Worm (Caenorhabditis elegans) whole organism, L3 larva: ENCODE results near the gene E04D5.5.

Experiments used
- aly-2 ChIP-seq: fragments of 150-350 bp; optimal IDR thresholded peaks from 2 replicates; lab custom pipeline; 2014; ENCODE audit warnings: missing biosample characterization, missing genetic modification characterization
- ama-1 ChIP-seq: fragments of 150-350 bp; optimal IDR thresholded peaks from 2 replicates; lab custom pipeline; 2018
- ceh-28 ChIP-seq: fragments of 150-350 bp; optimal IDR thresholded peaks from 2 replicates; lab custom pipeline; 2014; ENCODE audit warnings: missing biosample characterization, missing genetic modification reagents, missing genetic modification characterization
- egl-27 ChIP-seq: sonication (generic microtip); optimal IDR thresholded peaks from 4 replicates; lab custom pipeline; 2017; ENCODE audit warnings: missing biosample characterization, missing genetic modification reagents, missing genetic modification characterization
- elt-2 ChIP-seq: sonication (generic microtip); optimal IDR thresholded peaks from 2 replicates; lab custom pipeline; 2016; ENCODE audit warnings: missing genetic modification reagents, mild to moderate bottlenecking, missing genetic modification characterization, missing compliant biosample characterization
- lsy-12 ChIP-seq: sonication (generic microtip); optimal IDR thresholded peaks from 2 replicates; lab custom pipeline; 2016; ENCODE audit warnings: mild to moderate bottlenecking, missing genetic modification characterization, missing compliant biosample characterization
- nfya-1 ChIP-seq: sonication (generic microtip); optimal IDR thresholded peaks from 2 replicates; lab custom pipeline; 2017; ENCODE audit warnings: missing genetic modification characterization, mild to moderate bottlenecking, missing compliant biosample characterization, antibody characterized with exemption, moderate library complexity; ENCODE audit not compliant: insufficient read depth
- nhr-237 ChIP-seq: fragments of 150-350 bp; optimal IDR thresholded peaks from 2 replicates; lab custom pipeline; 2014; ENCODE audit warnings: missing biosample characterization, missing genetic modification characterization
- nhr-76 ChIP-seq: fragments of 150-350 bp; sonication (generic microtip); optimal IDR thresholded peaks from 5 replicates; lab custom pipeline; 2014; ENCODE audit warnings: missing biosample characterization, missing genetic modification characterization
- pha-4 ChIP-seq: fragments of 150-350 bp; optimal IDR thresholded peaks from 2 replicates; lab custom pipeline; 2014; ENCODE audit warnings: missing biosample characterization, missing genetic modification reagents, missing genetic modification characterization
- pqm-1 ChIP-seq: fragments of 150-350 bp; optimal IDR thresholded peaks from 2 replicates; lab custom pipeline; 2017; ENCODE audit warnings: missing biosample characterization, missing genetic modification characterization, inconsistent platforms
- skn-1 ChIP-seq: fragments of 150-350 bp; optimal IDR thresholded peaks from 2 replicates; lab custom pipeline; 2014; ENCODE audit warnings: missing biosample characterization, missing genetic modification characterization
- snpc-4 ChIP-seq: fragments of 150-350 bp; optimal IDR thresholded peaks from 2 replicates; lab custom pipeline; 2014; ENCODE audit warnings: missing biosample characterization, missing genetic modification characterization
- unc-62 ChIP-seq: fragments of 150-350 bp; sonication (generic microtip); optimal IDR thresholded peaks from 4 replicates; lab custom pipeline; 2014; ENCODE audit warnings: missing biosample characterization, missing genetic modification reagents, missing genetic modification characterization

DNA sequence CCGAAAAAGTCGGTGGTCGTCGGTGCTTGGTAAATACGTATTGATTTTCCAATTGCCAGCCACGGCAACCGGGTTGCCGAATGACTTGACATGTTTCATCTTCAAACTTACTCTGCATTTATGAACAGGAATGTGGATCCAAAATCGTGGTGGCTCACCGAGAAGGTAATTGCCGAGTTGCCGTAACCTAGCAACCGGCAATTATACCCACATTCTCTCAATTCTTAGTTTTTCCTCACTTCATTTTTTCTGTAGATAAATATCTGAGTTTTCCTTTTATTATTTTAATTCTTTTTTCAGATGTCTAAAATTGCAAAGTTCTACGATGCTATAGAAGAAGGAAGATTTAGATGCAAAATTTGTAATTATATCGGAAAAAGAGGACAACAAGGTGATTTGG, 41.5 kb downstream of the E04D5.5 start, which contains the start of gene ZK673.4:
- no peak for TF ChIP-seq pha-4
- TF ChIP-seq lsy-12 = no peak
- TF ChIP-seq egl-27 (tag; lab: Kevin White, UChicago) = no peak
- TF ChIP-seq elt-2 = no peak
- no peak for TF ChIP-seq pqm-1 (tag; lab: Kevin White, UChicago)
- TF ChIP-seq aly-2 (tag; lab: Kevin White, UChicago) = no peak
- no peak for TF ChIP-seq ceh-28 (tag; lab: Kevin White, UChicago)
- TF ChIP-seq ama-1 (lab: Kevin White, UChicago) = no peak
- TF ChIP-seq snpc-4 (tag; lab: Kevin White, UChicago) = no peak
- no peak for TF ChIP-seq unc-62 (GFP tag; lab: Kevin White, UChicago)
- no peak for TF ChIP-seq nhr-237
- TF ChIP-seq skn-1 = no peak
- TF ChIP-seq nhr-76 (tag; lab: Kevin White, UChicago) = no peak
- no peak for TF ChIP-seq nfya-1 (tag; lab: Kevin White, UChicago)
